Fruit fly (Drosophila melanogaster) whole organism, pupa: ENCODE measurements around the gene CG16959.

Experiments used
- CG10348 ChIP-seq: fragments of 200-800 bp; sonication (Bioruptor generic); IDR thresholded peaks from 2 replicates; pipeline ENCODE4 v1.3.6; 2022; ENCODE audit warnings: missing biosample characterization, missing genetic modification characterization
- CG12605 ChIP-seq: fragments of 200-800 bp; sonication (Bioruptor generic); IDR thresholded peaks from 2 replicates; pipeline ENCODE4 v1.3.6; 2022; ENCODE audit warnings: missing biosample characterization, missing genetic modification characterization
- CG13204 ChIP-seq: fragments of 200-800 bp; sonication (Bioruptor generic); optimal IDR thresholded peaks from 2 replicates; lab custom pipeline; 2018; ENCODE audit warnings: missing biosample characterization, mild to moderate bottlenecking, missing genetic modification characterization, moderate library complexity
- CG14655 ChIP-seq: fragments of 200-800 bp; sonication (Bioruptor generic); optimal IDR thresholded peaks from 3 replicates; lab custom pipeline; 2017; ENCODE audit warnings: mild to moderate bottlenecking, missing biosample characterization, missing genetic modification reagents, missing genetic modification characterization
- CG15710 ChIP-seq: fragments of 200-800 bp; sonication (Bioruptor generic); optimal IDR thresholded peaks from 2 replicates; lab custom pipeline; 2018; ENCODE audit warnings: missing biosample characterization, mild to moderate bottlenecking, missing genetic modification characterization, moderate library complexity
- CG17806 ChIP-seq: fragments of 200-800 bp; sonication (Bioruptor generic); optimal IDR thresholded peaks from 2 replicates; lab custom pipeline; 2018; ENCODE audit warnings: missing biosample characterization, mild to moderate bottlenecking, missing genetic modification characterization, moderate library complexity
- CG32121 ChIP-seq: fragments of 200-800 bp; sonication (Bioruptor generic); IDR thresholded peaks from 2 replicates; pipeline ENCODE4 v1.3.6; 2022; ENCODE audit warnings: missing biosample characterization, missing genetic modification characterization
- CG34367 ChIP-seq: fragments of 200-800 bp; sonication (Bioruptor generic); optimal IDR thresholded peaks from 2 replicates; lab custom pipeline; 2018; ENCODE audit warnings: missing biosample characterization, mild to moderate bottlenecking, missing genetic modification characterization
- CG4496 ChIP-seq: fragments of 200-800 bp; sonication (Bioruptor generic); IDR thresholded peaks from 3 replicates; pipeline ENCODE4 v1.3.6; 2022; ENCODE audit warnings: missing biosample characterization, missing genetic modification characterization
- CG8159 ChIP-seq: fragments of 200-800 bp; sonication (Bioruptor generic); optimal IDR thresholded peaks from 3 replicates; lab custom pipeline; 2018; ENCODE audit warnings: missing biosample characterization, mild to moderate bottlenecking, missing genetic modification characterization, moderate library complexity
- CG8301 ChIP-seq: fragments of 200-800 bp; sonication (Bioruptor generic); optimal IDR thresholded peaks from 2 replicates; lab custom pipeline; 2018; ENCODE audit warnings: missing biosample characterization, mild to moderate bottlenecking, missing genetic modification characterization
- CG9948 ChIP-seq: fragments of 200-800 bp; sonication (Bioruptor generic); optimal IDR thresholded peaks from 2 replicates; lab custom pipeline; 2018; ENCODE audit warnings: missing biosample characterization, mild to moderate bottlenecking, missing genetic modification characterization, moderate library complexity
- D1 ChIP-seq: fragments of 200-800 bp; sonication (Bioruptor generic); optimal IDR thresholded peaks from 2 replicates; lab custom pipeline; 2018; ENCODE audit warnings: missing biosample characterization, mild to moderate bottlenecking, missing genetic modification characterization, moderate library complexity
- EcR ChIP-seq: fragments of 200-800 bp; sonication (Bioruptor generic); optimal IDR thresholded peaks from 3 replicates; lab custom pipeline; 2019; ENCODE audit warnings: missing biosample characterization, missing genetic modification characterization, mild to moderate bottlenecking, moderate library complexity, missing genetic modification reagents
- Ets98B ChIP-seq: fragments of 200-800 bp; sonication (Bioruptor generic); IDR thresholded peaks from 2 replicates; pipeline ENCODE4 v1.3.6; 2022; ENCODE audit warnings: missing biosample characterization, missing genetic modification characterization
- Pif1A ChIP-seq: fragments of 200-800 bp; sonication (Bioruptor generic); optimal IDR thresholded peaks from 3 replicates; lab custom pipeline; 2016; ENCODE audit warnings: missing biosample characterization, missing genetic modification characterization
- Pif1B ChIP-seq: fragments of 200-800 bp; sonication (Bioruptor generic); optimal IDR thresholded peaks from 3 replicates; lab custom pipeline; 2016; ENCODE audit warnings: missing biosample characterization, missing genetic modification characterization
- Snoo ChIP-seq: fragments of 200-800 bp; sonication (Bioruptor generic); optimal IDR thresholded peaks from 3 replicates; lab custom pipeline; 2017; ENCODE audit warnings: missing biosample characterization, mild to moderate bottlenecking, missing genetic modification characterization, inconsistent platforms
- fd96Ca ChIP-seq: fragments of 200-800 bp; sonication (Bioruptor generic); IDR thresholded peaks from 3 replicates; pipeline ENCODE4 v1.3.6; 2022; ENCODE audit warnings: missing biosample characterization, missing genetic modification characterization
- gl ChIP-seq: fragments of 200-800 bp; sonication (Bioruptor generic); optimal IDR thresholded peaks from 2 replicates; lab custom pipeline; 2018; ENCODE audit warnings: missing biosample characterization, mild to moderate bottlenecking, missing genetic modification characterization
- rn ChIP-seq: fragments of 200-800 bp; sonication (Bioruptor generic); IDR thresholded peaks from 2 replicates; pipeline ENCODE4 v1.3.6; 2022; ENCODE audit warnings: missing biosample characterization, missing genetic modification characterization

The CG16959 gene

DNA sequence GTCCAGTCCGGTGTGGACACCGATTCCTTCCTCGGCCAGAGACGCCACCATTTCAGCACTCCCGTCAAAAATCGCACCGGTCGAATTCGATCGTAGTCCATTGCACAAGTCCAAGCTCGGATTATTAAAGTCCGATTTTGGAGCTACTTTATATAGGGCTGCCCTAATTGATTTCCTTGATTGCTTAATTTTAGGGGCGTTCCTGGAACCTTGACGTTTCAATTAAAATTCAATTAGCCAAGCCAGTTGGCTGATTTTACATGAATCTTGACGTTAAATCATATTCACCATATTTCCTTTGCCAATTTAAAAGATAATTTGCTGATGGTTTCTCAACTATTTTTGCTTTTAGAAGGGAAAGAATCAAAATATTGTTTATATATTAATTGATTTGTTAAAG lies 46.8 kb downstream of the CG16959 start, which contains the start of gene Or71a:
Gene Or71a, minus strand, starts transcription at position 101 of the 400 bp plus-strand sequence.
- TF ChIP-seq Ets98B: no peak
- no peak for TF ChIP-seq D1 (tag; lab: Kevin White, UChicago)
- no peak for TF ChIP-seq CG4496 (GFP tag; lab: Robert Waterston, UW)
- TF ChIP-seq Pif1A (GFP tag; lab: Kevin White, UChicago): no peak
- TF ChIP-seq CG10348 (GFP tag; lab: Robert Waterston, UW): no peak
- TF ChIP-seq CG15710 (tag; lab: Kevin White, UChicago): no peak
- no peak for TF ChIP-seq CG13204 (GFP tag; lab: Kevin White, UChicago)
- TF ChIP-seq CG9948 (tag; lab: Kevin White, UChicago): no peak
- no peak for TF ChIP-seq CG8301 (tag; lab: Kevin White, UChicago)
- TF ChIP-seq fd96Ca (GFP tag; lab: Robert Waterston, UW): no peak
- no peak for TF ChIP-seq CG17806 (tag; lab: Kevin White, UChicago)
- TF ChIP-seq EcR (GFP tag; lab: Kevin White, UChicago): no peak
- no peak for TF ChIP-seq CG32121
- TF ChIP-seq rn: no peak
- TF ChIP-seq CG8159 (tag; lab: Kevin White, UChicago): no peak
- no peak for TF ChIP-seq gl (tag; lab: Kevin White, UChicago)
- TF ChIP-seq Pif1B (GFP tag; lab: Kevin White, UChicago): no peak
- TF ChIP-seq CG14655 (GFP tag; lab: Kevin White, UChicago): no peak
- TF ChIP-seq CG12605 (GFP tag; lab: Robert Waterston, UW): no peak
- no peak for TF ChIP-seq Snoo (tag; lab: Kevin White, UChicago)

DNA sequence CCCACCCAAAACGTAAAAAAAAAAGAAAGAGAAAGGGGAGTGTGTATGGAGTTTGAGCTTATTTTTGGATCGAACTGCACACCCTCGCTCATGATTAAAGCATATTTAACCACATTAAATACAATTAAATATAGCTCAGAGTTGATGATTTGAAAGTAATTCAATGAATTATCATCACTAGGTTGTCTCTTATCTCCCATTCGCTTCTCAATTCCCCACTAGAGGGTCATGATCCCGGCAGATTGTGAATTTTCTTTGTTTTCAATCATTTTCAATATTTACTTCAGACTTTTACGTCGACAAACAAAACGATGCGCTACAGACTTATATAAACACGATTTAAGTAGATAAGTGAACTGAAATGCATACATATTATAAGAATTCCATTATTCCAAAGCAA lies 48.7 kb downstream of the CG16959 start:
- TF ChIP-seq CG12605 (GFP tag; lab: Robert Waterston, UW): no peak
- no peak for TF ChIP-seq fd96Ca (GFP tag; lab: Robert Waterston, UW)
- no peak for TF ChIP-seq Ets98B
- peak; percentile 30 for TF ChIP-seq EcR (GFP tag; lab: Kevin White, UChicago)
- TF ChIP-seq CG34367 (tag; lab: Kevin White, UChicago): no peak
- TF ChIP-seq D1 (tag; lab: Kevin White, UChicago): no peak

DNA sequence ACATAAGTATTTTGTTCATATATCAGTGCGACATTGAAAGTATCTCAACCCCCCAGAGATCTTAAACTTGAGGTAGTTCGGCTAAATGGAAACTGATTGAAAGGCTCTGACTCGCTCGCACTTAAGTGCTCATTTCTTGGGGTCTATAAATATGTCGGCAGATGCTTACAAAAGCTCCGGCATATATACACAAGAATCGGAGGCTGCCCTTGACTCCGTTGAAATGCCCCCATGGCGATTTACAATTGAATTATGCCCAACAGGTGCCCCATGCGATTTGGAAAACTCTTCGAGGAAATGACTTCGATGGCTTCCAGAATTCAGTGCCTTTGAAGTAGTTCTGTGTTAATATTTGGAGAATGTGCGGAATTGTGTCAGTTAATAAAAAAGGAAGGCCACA lies 51.4 kb downstream of the CG16959 start:
- TF ChIP-seq CG17806 (tag; lab: Kevin White, UChicago) (no peak), CG34367 (tag; lab: Kevin White, UChicago) (no peak), fd96Ca (GFP tag; lab: Robert Waterston, UW) (no peak), CG9948 (tag; lab: Kevin White, UChicago) (no peak), CG13204 (GFP tag; lab: Kevin White, UChicago) (no peak), gl (tag; lab: Kevin White, UChicago) (no peak), Ets98B (no peak), rn (no peak), D1 (tag; lab: Kevin White, UChicago) (no peak), CG8159 (tag; lab: Kevin White, UChicago) (no peak), CG10348 (GFP tag; lab: Robert Waterston, UW) (no peak), EcR (GFP tag; lab: Kevin White, UChicago) (no peak), CG8301 (tag; lab: Kevin White, UChicago) (no peak), Snoo (tag; lab: Kevin White, UChicago) (no peak), CG32121 (no peak), CG12605 (GFP tag; lab: Robert Waterston, UW) (no peak), Pif1B (GFP tag; lab: Kevin White, UChicago) (no peak)

DNA sequence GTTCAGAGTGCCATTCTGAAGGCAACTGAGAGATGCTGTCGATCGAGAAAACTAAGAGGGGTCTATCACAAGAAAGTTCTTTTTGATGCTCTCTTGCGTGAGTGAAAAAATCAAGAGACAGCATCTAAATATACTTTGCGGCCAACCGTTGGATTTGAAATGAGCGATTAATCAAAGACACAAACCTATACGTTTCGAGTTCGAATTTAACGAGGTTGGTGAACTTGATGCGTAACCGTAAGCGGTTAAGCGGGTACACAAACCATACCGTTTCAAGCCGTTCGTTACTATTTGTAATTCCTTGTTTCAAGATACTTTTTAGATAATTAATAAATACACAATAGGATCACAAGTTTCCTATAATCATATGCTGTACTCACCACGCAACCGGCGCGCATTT lies 53.0 kb downstream of the CG16959 start:
- TF ChIP-seq CG12605 (GFP tag; lab: Robert Waterston, UW): no peak
- TF ChIP-seq, all 21 proteins: peak for 0
